Fruit fly (Drosophila melanogaster): ENCODE results near the gene CG14115.

dm6 chr3L:13108354-13108882 lies 47.2 kb upstream of the CG14115 start:
- TF ChIP-seq CG12768 (GFP tag; optimal IDR thresholded peaks at IDR 0.05) (no peak), CG1620 (GFP tag; optimal IDR thresholded peaks at IDR 0.05) (no peak), Crg-1 (GFP tag; optimal IDR thresholded peaks at IDR 0.05) (no peak), CG33017 (tag; optimal IDR thresholded peaks at IDR 0.05) (no peak), CG7045 (GFP tag; optimal IDR thresholded peaks at IDR 0.05) (no peak), kay (GFP tag; ENCODE audit: borderline replicate concordance) (no peak), toe (GFP tag; optimal IDR thresholded peaks at IDR 0.05) (no peak), tj (GFP tag; optimal IDR thresholded peaks at IDR 0.05) (no peak), CG14711 (tag; optimal IDR thresholded peaks at IDR 0.05) (no peak), Mnt (GFP tag; optimal IDR thresholded peaks at IDR 0.05) (no peak), pad (GFP tag; optimal IDR thresholded peaks at IDR 0.05) (no peak), bab1 (GFP tag; optimal IDR thresholded peaks at IDR 0.05) (no peak), ovo (GFP tag; optimal IDR thresholded peaks at IDR 0.05) (no peak), CG5204 (GFP tag; optimal IDR thresholded peaks at IDR 0.05) (no peak)

Data from whole organism, adult.